Worm (Caenorhabditis elegans) whole organism, late embryonic: ENCODE data around the gene fcd-2.

ENCODE experiments used
- C38D4.7 ChIP-seq: fragments of 200-800 bp; sonication (Bioruptor generic); optimal IDR thresholded peaks from 2 replicates; lab custom pipeline; 2018; ENCODE audit warnings: mild to moderate bottlenecking, missing genetic modification characterization, moderate library complexity, missing compliant biosample characterization
- ama-1 ChIP-seq: fragments of 150-350 bp; optimal IDR thresholded peaks from 2 replicates; lab custom pipeline; 2014
- ceh-2 ChIP-seq: sonication (generic microtip); optimal IDR thresholded peaks from 2 replicates; lab custom pipeline; 2016; ENCODE audit warnings: missing genotype, missing genetic modification characterization, missing compliant biosample characterization
- ceh-30 ChIP-seq: fragments of 150-350 bp; optimal IDR thresholded peaks from 2 replicates; lab custom pipeline; 2014; ENCODE audit warnings: missing biosample characterization, missing genetic modification characterization
- dve-1 ChIP-seq: sonication (generic microtip); optimal IDR thresholded peaks from 2 replicates; lab custom pipeline; 2017; ENCODE audit warnings: antibody characterized with exemption, mild to moderate bottlenecking, missing genetic modification characterization, missing compliant biosample characterization
- fkh-10 ChIP-seq: fragments of 150-350 bp; optimal IDR thresholded peaks from 2 replicates; lab custom pipeline; 2014; ENCODE audit warnings: missing biosample characterization, missing genetic modification reagents, missing genetic modification characterization

ce11 chrIV:15012154-15012892 lies 13.2 kb upstream of the fcd-2 start:
- TF ChIP-seq ceh-2 (tag; lab: Kevin White, UChicago) (no peak), C38D4.7 (no peak), fkh-10 (GFP tag; lab: Kevin White, UChicago) (no peak), dve-1 (tag; lab: Kevin White, UChicago) (no peak), ceh-30 (tag; lab: Kevin White, UChicago) (no peak), ama-1 (lab: Kevin White, UChicago) (no peak)
